Worm (Caenorhabditis elegans) whole organism, L1 larva: ENCODE data around the gene gly-13.

ENCODE experiments used
- ceh-63 ChIP-seq: fragments of 200-800 bp; sonication (Bioruptor generic); optimal IDR thresholded peaks from 2 replicates; lab custom pipeline; 2018; ENCODE audit warnings: mild to moderate bottlenecking, missing genetic modification characterization, missing compliant biosample characterization
- ceh-82 ChIP-seq, 3 experiments: fragments of 150-350 bp in 1 of 3; sonication (generic microtip) in 2 of 3; optimal IDR thresholded peaks; 2 replicates each; lab custom pipeline; 2014 to 2017; ENCODE audit warnings: missing biosample characterization in 3 of 3, missing genetic modification characterization in 3 of 3
- ces-1 ChIP-seq: fragments of 150-350 bp; optimal IDR thresholded peaks from 2 replicates; lab custom pipeline; 2014; ENCODE audit warnings: missing biosample characterization, missing genetic modification reagents, missing genetic modification characterization
- dpl-1 ChIP-seq, 3 experiments: fragments of 150-350 bp in 2 of 3; sonication (generic microtip) in 1 of 3; optimal IDR thresholded peaks; 2 replicates each; lab custom pipeline; 2014 to 2017; ENCODE audit warnings: missing biosample characterization in 3 of 3, missing genetic modification characterization in 3 of 3, missing genetic modification reagents in 3 of 3
- irx-1 ChIP-seq: sonication (generic microtip); optimal IDR thresholded peaks from 2 replicates; lab custom pipeline; 2016; ENCODE audit warnings: missing genetic modification characterization, missing compliant biosample characterization
- mep-1 ChIP-seq: fragments of 150-350 bp; optimal IDR thresholded peaks from 2 replicates; lab custom pipeline; 2014; ENCODE audit warnings: missing biosample characterization, missing genetic modification characterization
- nhr-12 ChIP-seq: sonication (generic microtip); optimal IDR thresholded peaks from 2 replicates; lab custom pipeline; 2017; ENCODE audit warnings: missing biosample characterization, missing genetic modification characterization
- nhr-47 ChIP-seq: sonication (generic microtip); optimal IDR thresholded peaks from 2 replicates; lab custom pipeline; 2016; ENCODE audit warnings: mild to moderate bottlenecking, missing genetic modification characterization, moderate library complexity, missing compliant biosample characterization
- nhr-77 ChIP-seq: fragments of 150-350 bp; optimal IDR thresholded peaks from 2 replicates; lab custom pipeline; 2014; ENCODE audit warnings: missing biosample characterization, missing genetic modification characterization

ce11 chrX:9274574-9274973 is 21.8 kb downstream of the gly-13 start, which contains the start of gene B0416.10:
- TF ChIP-seq nhr-77 (tag; lab: Kevin White, UChicago) (no peak), ces-1 (GFP tag; lab: Kevin White, UChicago) (no peak), ceh-82 (tag; optimal IDR thresholded peaks at IDR 0.05; lab: Kevin White, UChicago) (no peak), ceh-63 (no peak), nhr-12 (tag; lab: Kevin White, UChicago) (no peak), mep-1 (tag; lab: Kevin White, UChicago) (no peak), nhr-47 (tag; lab: Kevin White, UChicago) (no peak), dpl-1 (GFP tag; optimal IDR thresholded peaks at IDR 0.05; lab: Kevin White, UChicago) (no peak), irx-1 (tag; lab: Kevin White, UChicago) (no peak)
